ENCODE assay signal across 2 worm cellular contexts in the genomic region with DNA sequence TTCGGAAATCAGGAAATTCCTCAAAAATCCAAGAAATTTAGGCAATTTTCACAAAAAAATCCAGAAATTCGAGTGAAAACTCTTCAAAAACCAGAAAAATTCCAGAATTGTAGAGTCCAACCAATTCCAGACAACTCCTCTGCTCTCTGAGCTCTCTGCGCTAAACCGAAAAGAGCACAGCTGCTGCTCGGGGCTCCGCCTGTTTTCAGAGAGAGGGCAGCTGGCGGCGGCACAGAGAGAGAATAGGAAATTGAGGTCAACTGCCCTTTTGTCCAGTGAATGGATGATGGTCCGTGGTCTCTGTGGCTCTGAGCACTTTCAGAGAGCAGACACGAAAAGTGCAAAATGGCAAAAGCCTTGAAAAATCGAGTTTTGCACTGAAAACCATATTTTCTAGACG.
TF ChIP-seq lines count a peak whose summit lies in the region.

No protein-coding gene starts in this region.

TF ChIP-seq in whole organism, L4 larva, 104 proteins besides CTCF, POLR2A, EP300 and RAD21:
- no peak for TF ChIP-seq nhr-42 (GFP tag; IDR thresholded peaks at IDR 0.05; lab: Robert Waterston, UW)
- no peak for TF ChIP-seq zip-2 (tag; optimal IDR thresholded peaks at IDR 0.05; lab: Kevin White, UChicago)
- TF ChIP-seq set-16 (GFP tag; IDR thresholded peaks at IDR 0.05; lab: Robert Waterston, UW), result peak; percentile 50; the same call in 1 of the 2 replicates

TF ChIP-seq in whole organism, mixed stage, embryonic, 35 proteins besides CTCF, POLR2A, EP300 and RAD21:
- TF ChIP-seq sem-2 (GFP tag; optimal IDR thresholded peaks at IDR 0.05; lab: Kevin White, UChicago), result no peak
- peak; percentile 76 for TF ChIP-seq hlh-1 (tag; optimal IDR thresholded peaks at IDR 0.05; lab: Kevin White, UChicago)
- TF ChIP-seq elt-3 (tag; optimal IDR thresholded peaks at IDR 0.05; lab: Kevin White, UChicago), result no peak
